Fruit fly (Drosophila melanogaster): ENCODE results near the gene CG44174.

Gene CG44174

DNA sequence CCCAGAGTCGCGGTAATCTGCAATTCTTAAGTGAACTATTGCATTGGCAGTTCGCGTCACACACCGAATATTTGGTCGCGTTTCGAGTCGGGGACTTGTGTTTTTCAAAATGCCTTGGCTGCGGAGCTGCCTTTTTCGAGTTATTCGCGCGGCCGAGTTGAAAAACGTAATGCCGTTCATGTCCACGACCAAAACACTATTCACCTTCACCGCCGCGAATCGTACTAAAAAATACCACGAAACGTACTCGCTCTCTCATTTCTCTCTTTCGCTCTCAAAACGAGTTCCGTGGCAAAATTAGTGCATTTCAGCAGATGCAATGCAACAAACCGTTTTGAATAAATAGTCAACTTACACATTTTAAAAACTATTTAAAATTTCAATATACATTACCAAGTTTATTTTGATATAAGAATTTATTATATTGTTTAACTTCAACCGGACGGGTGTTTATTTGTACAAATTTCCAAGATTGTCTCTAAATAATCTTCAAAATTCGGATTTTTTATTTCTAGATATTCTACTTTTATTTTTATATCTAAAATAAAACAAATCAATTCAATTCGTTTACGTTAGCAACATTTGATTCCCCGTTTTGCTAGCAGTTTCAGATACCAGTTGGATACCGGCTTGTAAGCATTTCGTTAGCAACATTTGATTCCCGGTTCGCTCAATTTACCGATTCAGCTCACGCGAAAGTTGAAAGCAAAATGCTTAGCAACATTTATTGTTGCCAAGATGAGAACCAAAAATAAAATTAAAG is 28.7 kb upstream of the CG44174 start, which contains the start of gene Delta:
Gene Delta (minus strand): TSS at position 175 of the 763 bp plus-strand sequence.
- peak; percentile 16; the same call in 1 of the 3 replicates for TF ChIP-seq CG6163 (GFP tag; IDR thresholded peaks at IDR 0.05)
- no peak for TF ChIP-seq eg (GFP tag; IDR thresholded peaks at IDR 0.05)
- TF ChIP-seq cyc (GFP tag; optimal IDR thresholded peaks at IDR 0.05), result no peak
- peak; percentile 1 for TF ChIP-seq CG6276 (GFP tag; optimal IDR thresholded peaks at IDR 0.05)
- TF ChIP-seq Eip78C (GFP tag), result peak; percentile 76
- TF ChIP-seq Hr4 (GFP tag; optimal IDR thresholded peaks at IDR 0.05), result peak; percentile 3
- TF ChIP-seq lz (GFP tag; optimal IDR thresholded peaks at IDR 0.05), result no peak
- TF ChIP-seq Hr39 (GFP tag; optimal IDR thresholded peaks at IDR 0.05), result no peak
- no peak for TF ChIP-seq dac (GFP tag; optimal IDR thresholded peaks at IDR 0.05)
- TF ChIP-seq CG6854 (GFP tag; optimal IDR thresholded peaks at IDR 0.05), result peak; percentile 62
- peak; percentile 29; the same call in 1 of the 3 replicates for TF ChIP-seq CG8119 (GFP tag; IDR thresholded peaks at IDR 0.05)
- TF ChIP-seq ss (GFP tag; optimal IDR thresholded peaks at IDR 0.05), result peak; percentile 32 to 66
- no peak for TF ChIP-seq CG11762 (GFP tag; optimal IDR thresholded peaks at IDR 0.05; ENCODE audit: insufficient read depth)
- TF ChIP-seq Ets21C (GFP tag; optimal IDR thresholded peaks at IDR 0.05), result no peak
- no peak for TF ChIP-seq Lpt (GFP tag; optimal IDR thresholded peaks at IDR 0.05)
- no peak for TF ChIP-seq CG4318 (GFP tag; optimal IDR thresholded peaks at IDR 0.05)
- no peak for TF ChIP-seq acj6 (GFP tag; optimal IDR thresholded peaks at IDR 0.05)
- peak; percentile 35 for TF ChIP-seq Eip75B (GFP tag; optimal IDR thresholded peaks at IDR 0.05)
- no peak for TF ChIP-seq Sox102F (GFP tag; optimal IDR thresholded peaks at IDR 0.05)
- TF ChIP-seq Ets96B (tag; optimal IDR thresholded peaks at IDR 0.05), result no peak
- peak; percentile 41 for TF ChIP-seq CG9139 (GFP tag; optimal IDR thresholded peaks at IDR 0.05)
- no peak for TF ChIP-seq CG31627 (GFP tag; optimal IDR thresholded peaks at IDR 0.05)
- TF ChIP-seq CG32006 (GFP tag; optimal IDR thresholded peaks at IDR 0.05), result peak; percentile 26
- TF ChIP-seq CG6808 (GFP tag; optimal IDR thresholded peaks at IDR 0.05), result no peak
- TF ChIP-seq CG1621 (tag; optimal IDR thresholded peaks at IDR 0.05), result peak; percentile 24
- TF ChIP-seq net (GFP tag; optimal IDR thresholded peaks at IDR 0.05), result peak; percentile 27
- TF ChIP-seq Gug (GFP tag; IDR thresholded peaks at IDR 0.05), result no peak
- TF ChIP-seq CG8632 (GFP tag; optimal IDR thresholded peaks at IDR 0.05), result no peak
- no peak for TF ChIP-seq CG34406 (GFP tag; optimal IDR thresholded peaks at IDR 0.05)
- peak; percentile 23 for TF ChIP-seq CG3919 (GFP tag; optimal IDR thresholded peaks at IDR 0.05)
- TF ChIP-seq CG3032 (tag; optimal IDR thresholded peaks at IDR 0.05), result no peak
- TF ChIP-seq fd59A (GFP tag; optimal IDR thresholded peaks at IDR 0.05), result no peak
- peak; percentile 18 for TF ChIP-seq achi (GFP tag; optimal IDR thresholded peaks at IDR 0.05)
- no peak for TF ChIP-seq CG10631 (GFP tag; optimal IDR thresholded peaks at IDR 0.05)
- TF ChIP-seq CG15336 (GFP tag; IDR thresholded peaks at IDR 0.05), result 0 out of 2 replicates have a peak, but pooled peaks have one; percentile 45
- TF ChIP-seq OdsH (GFP tag; optimal IDR thresholded peaks at IDR 0.05), result no peak
- TF ChIP-seq dsx (GFP tag; optimal IDR thresholded peaks at IDR 0.05; ENCODE audit: poor library complexity, severe bottlenecking), result peak; percentile 21
- TF ChIP-seq CG16779 (tag; optimal IDR thresholded peaks at IDR 0.05), result peak; percentile 1
- no peak for TF ChIP-seq CG6792 (GFP tag; optimal IDR thresholded peaks at IDR 0.05)
- no peak for TF ChIP-seq CG10669 (GFP tag; optimal IDR thresholded peaks at IDR 0.05)
- no peak for TF ChIP-seq esn (GFP tag; optimal IDR thresholded peaks at IDR 0.05)
- TF ChIP-seq svp (GFP tag), result no peak
- no peak for TF ChIP-seq Smox (GFP tag; optimal IDR thresholded peaks at IDR 0.05)
- TF ChIP-seq Sox14 (GFP tag; optimal IDR thresholded peaks at IDR 0.05), result no peak
- TF ChIP-seq Hr38 (GFP tag; optimal IDR thresholded peaks at IDR 0.05), result no peak

Measured in whole organism, prepupa.